Fruit fly (Drosophila melanogaster): Measurements from ENCODE around the gene Pgant6.

Pgant6 gene

DNA sequence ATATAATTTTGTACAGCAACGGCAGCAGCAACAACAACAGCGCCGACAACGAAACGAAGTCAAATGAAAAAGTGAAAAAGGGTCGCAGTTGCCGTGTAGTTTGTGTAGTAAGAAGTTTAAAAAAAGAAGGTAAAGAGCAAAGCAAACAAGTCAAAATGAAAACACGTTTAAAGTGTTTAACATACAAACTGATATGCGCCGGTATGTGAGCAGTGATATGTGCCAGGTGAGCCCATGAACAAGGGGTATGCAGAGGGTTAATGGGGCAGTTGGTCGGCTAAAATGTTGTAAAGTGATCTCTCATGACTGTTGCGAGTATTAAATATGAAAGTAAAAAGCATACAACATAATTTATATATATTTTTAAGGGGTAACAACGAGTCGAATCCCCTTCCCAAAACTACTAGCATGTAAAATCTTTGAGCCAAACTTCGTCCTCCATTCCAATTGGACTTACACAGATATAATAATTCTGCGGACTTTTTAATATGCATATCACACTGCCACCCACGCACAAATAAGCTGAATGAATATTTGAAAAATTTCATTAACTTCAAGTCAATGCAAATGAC is 24.0 kb downstream of the Pgant6 start (continued):
- TF ChIP-seq CG10274 (GFP tag; optimal IDR thresholded peaks at IDR 0.05) (peak; percentile 17), insv (GFP tag; optimal IDR thresholded peaks at IDR 0.05) (no peak), CG4820 (GFP tag; optimal IDR thresholded peaks at IDR 0.05) (peak; percentile 68), CG6791 (GFP tag; IDR thresholded peaks at IDR 0.05; ENCODE audit: partially characterized antibody) (no peak), CG5953 (GFP tag; IDR thresholded peaks at IDR 0.05) (peak; percentile 71), CG14667 (GFP tag; IDR thresholded peaks at IDR 0.05) (peak; percentile 87), grn (GFP tag; optimal IDR thresholded peaks at IDR 0.05) (no peak), tap (tag; optimal IDR thresholded peaks at IDR 0.05) (peak; percentile 62), scrt (GFP tag; optimal IDR thresholded peaks at IDR 0.05) (peak; percentile 46), E2f2 (GFP tag; IDR thresholded peaks at IDR 0.05) (peak; percentile 41; the same call in 1 of the 2 replicates), CG11560 (tag; IDR thresholded peaks at IDR 0.05) (no peak), Dip3 (GFP tag; optimal IDR thresholded peaks at IDR 0.05) (no peak), sd (tag; optimal IDR thresholded peaks at IDR 0.05) (peak; percentile 82), B-H1 (GFP tag; IDR thresholded peaks at IDR 0.05) (peak; percentile 83), NfI (GFP tag; optimal IDR thresholded peaks at IDR 0.05) (no peak), Sry-β (GFP tag; optimal IDR thresholded peaks at IDR 0.05) (no peak), CG9215 (GFP tag; IDR thresholded peaks at IDR 0.05) (peak; percentile 71), CG34376 (GFP tag; optimal IDR thresholded peaks at IDR 0.05) (no peak), eve (GFP tag; optimal IDR thresholded peaks at IDR 0.05) (no peak), CG2199 (GFP tag; IDR thresholded peaks at IDR 0.05) (peak; percentile 80; the same call in 1 of the 3 replicates), pzg (GFP tag; optimal IDR thresholded peaks at IDR 0.05) (no peak), wek (GFP tag; optimal IDR thresholded peaks at IDR 0.05) (no peak), CG1792 (GFP tag; optimal IDR thresholded peaks at IDR 0.05) (no peak), CG8388 (GFP tag; optimal IDR thresholded peaks at IDR 0.05) (peak; percentile 46), Max (GFP tag; optimal IDR thresholded peaks at IDR 0.05) (peak; percentile 32), CoRest (tag; optimal IDR thresholded peaks at IDR 0.05) (peak; percentile 16), psq (GFP tag; optimal IDR thresholded peaks at IDR 0.05) (no peak), CG4404 (GFP tag; IDR thresholded peaks at IDR 0.05) (peak; percentile 75), ssp (GFP tag; IDR thresholded peaks at IDR 0.05) (peak; percentile 68), gcm2 (GFP tag; optimal IDR thresholded peaks at IDR 0.05) (no peak), gsb-n (tag; optimal IDR thresholded peaks at IDR 0.05) (peak; percentile 66), BtbVII (GFP tag; optimal IDR thresholded peaks at IDR 0.05) (peak; percentile 56), Ravus (GFP tag; IDR thresholded peaks at IDR 0.05) (peak; percentile 57), nerfin-2 (GFP tag; IDR thresholded peaks at IDR 0.05; ENCODE audit: partially characterized antibody) (no peak), NC2α (GFP tag; optimal IDR thresholded peaks at IDR 0.05) (no peak), kah (GFP tag; optimal IDR thresholded peaks at IDR 0.05) (no peak), al (GFP tag; IDR thresholded peaks at IDR 0.05) (peak; percentile 89), CG13123 (GFP tag; optimal IDR thresholded peaks at IDR 0.05) (no peak), CG16779 (GFP tag; IDR thresholded peaks at IDR 0.05) (peak; percentile 87), CG7357 (GFP tag; IDR thresholded peaks at IDR 0.05) (peak; percentile 72), Nf-YC (tag; optimal IDR thresholded peaks at IDR 0.05) (peak; percentile 28), aop (GFP tag; IDR thresholded peaks at IDR 0.05) (no peak), Dll (GFP tag; IDR thresholded peaks at IDR 0.05; ENCODE audit: partially characterized antibody) (no peak), CG5245 (GFP tag; optimal IDR thresholded peaks at IDR 0.05) (peak; percentile 75), CG7987 (GFP tag; optimal IDR thresholded peaks at IDR 0.05) (peak; percentile 37), PHDP (tag; optimal IDR thresholded peaks at IDR 0.05) (peak; percentile 28), CG11093 (GFP tag; IDR thresholded peaks at IDR 0.05) (peak; percentile 81; the same call in 2 of the 3 replicates), prd (optimal IDR thresholded peaks at IDR 0.05) (no peak), prd (GFP tag; IDR thresholded peaks at IDR 0.05) (peak; percentile 94), Usf (GFP tag; optimal IDR thresholded peaks at IDR 0.05) (peak; percentile 1), CG30020 (tag; optimal IDR thresholded peaks at IDR 0.05) (no peak)

Measured in whole organism, embryonic.